Worm (Caenorhabditis elegans) whole organism, L2 larva: ENCODE results near the gene Y53C12A.3.

Source experiments
- C34F6.9 ChIP-seq: fragments of 150-350 bp; optimal IDR thresholded peaks from 2 replicates; lab custom pipeline; 2014; ENCODE audit warnings: missing biosample characterization, missing genetic modification characterization
- ZK546.5 ChIP-seq: sonication (generic microtip); optimal IDR thresholded peaks from 2 replicates; lab custom pipeline; 2017; ENCODE audit warnings: missing biosample characterization, missing genetic modification characterization
- ama-1 ChIP-seq: fragments of 150-350 bp; optimal IDR thresholded peaks from 2 replicates; lab custom pipeline; 2018; ENCODE audit warnings: inconsistent platforms
- ceh-82 ChIP-seq: fragments of 150-350 bp; optimal IDR thresholded peaks from 2 replicates; lab custom pipeline; 2014; ENCODE audit warnings: missing biosample characterization, missing genetic modification characterization
- elt-3 ChIP-seq: sonication (generic microtip); optimal IDR thresholded peaks from 2 replicates; lab custom pipeline; 2017; ENCODE audit warnings: missing biosample characterization, missing genetic modification characterization
- mbf-1 ChIP-seq: sonication (generic microtip); optimal IDR thresholded peaks from 2 replicates; lab custom pipeline; 2017; ENCODE audit warnings: missing biosample characterization, missing genetic modification characterization
- nhr-237 ChIP-seq: fragments of 150-350 bp; optimal IDR thresholded peaks from 2 replicates; lab custom pipeline; 2014; ENCODE audit warnings: missing biosample characterization, missing genetic modification characterization
- nhr-77 ChIP-seq: fragments of 150-350 bp; optimal IDR thresholded peaks from 2 replicates; lab custom pipeline; 2014; ENCODE audit warnings: missing biosample characterization, missing genetic modification characterization
- sma-9 ChIP-seq, 2 experiments: fragments of 150-350 bp in 1 of 2; sonication (generic microtip) in 1 of 2; optimal IDR thresholded peaks; 2 replicates each; lab custom pipeline; 2014 to 2016; ENCODE audit warnings: missing genetic modification characterization in 2 of 2, mild to moderate bottlenecking in 1 of 2, missing biosample characterization in 1 of 2, missing compliant biosample characterization in 1 of 2, missing genetic modification reagents in 1 of 2, moderate library complexity in 1 of 2
- unc-55 ChIP-seq: fragments of 150-350 bp; sonication (generic microtip); optimal IDR thresholded peaks from 3 replicates; lab custom pipeline; 2014; ENCODE audit warnings: missing biosample characterization, missing genetic modification reagents, missing genetic modification characterization
- zag-1 ChIP-seq: fragments of 150-350 bp; optimal IDR thresholded peaks from 2 replicates; lab custom pipeline; 2014; ENCODE audit warnings: missing biosample characterization, missing genetic modification characterization
- ztf-4 ChIP-seq: fragments of 150-350 bp; optimal IDR thresholded peaks from 2 replicates; lab custom pipeline; 2014; ENCODE audit warnings: missing biosample characterization, missing genetic modification characterization

ce11 chrII:9677470-9677869 is 28.6 kb downstream of the Y53C12A.3 start:
- TF ChIP-seq unc-55 (GFP tag; lab: Kevin White, UChicago), result no peak
- TF ChIP-seq C34F6.9, result no peak
- no peak for TF ChIP-seq ama-1 (lab: Kevin White, UChicago)
- TF ChIP-seq nhr-237 (tag; lab: Kevin White, UChicago), result no peak
- TF ChIP-seq ZK546.5 (tag; lab: Kevin White, UChicago), result no peak
- TF ChIP-seq sma-9 (GFP tag; optimal IDR thresholded peaks at IDR 0.05; lab: Kevin White, UChicago), result no peak
- no peak for TF ChIP-seq sma-9 (tag; optimal IDR thresholded peaks at IDR 0.05; lab: Kevin White, UChicago)
- TF ChIP-seq nhr-77 (tag; lab: Kevin White, UChicago), result no peak
- TF ChIP-seq elt-3 (tag; lab: Kevin White, UChicago), result no peak
- TF ChIP-seq ztf-4, result no peak
- no peak for TF ChIP-seq zag-1 (tag; lab: Kevin White, UChicago)
- no peak for TF ChIP-seq mbf-1 (tag; lab: Kevin White, UChicago)
- TF ChIP-seq ceh-82, result no peak
